Fruit fly (Drosophila melanogaster) whole organism, pupa: ENCODE results near the gene Mp.
A peak's percentile ranks its signal among the peaks of the same experiment; 100 is the strongest.

ENCODE experiments used
- CG10348 ChIP-seq: fragments of 200-800 bp; sonication (Bioruptor generic); IDR thresholded peaks from 2 replicates; pipeline ENCODE4 v1.3.6; 2022; ENCODE audit warnings: missing biosample characterization, missing genetic modification characterization
- CG32121 ChIP-seq: fragments of 200-800 bp; sonication (Bioruptor generic); IDR thresholded peaks from 2 replicates; pipeline ENCODE4 v1.3.6; 2022; ENCODE audit warnings: missing biosample characterization, missing genetic modification characterization
- D1 ChIP-seq: fragments of 200-800 bp; sonication (Bioruptor generic); optimal IDR thresholded peaks from 2 replicates; lab custom pipeline; 2018; ENCODE audit warnings: missing biosample characterization, mild to moderate bottlenecking, missing genetic modification characterization, moderate library complexity
- EcR ChIP-seq: fragments of 200-800 bp; sonication (Bioruptor generic); optimal IDR thresholded peaks from 3 replicates; lab custom pipeline; 2019; ENCODE audit warnings: missing biosample characterization, missing genetic modification characterization, mild to moderate bottlenecking, moderate library complexity, missing genetic modification reagents
- Ets98B ChIP-seq: fragments of 200-800 bp; sonication (Bioruptor generic); IDR thresholded peaks from 2 replicates; pipeline ENCODE4 v1.3.6; 2022; ENCODE audit warnings: missing biosample characterization, missing genetic modification characterization
- Snoo ChIP-seq: fragments of 200-800 bp; sonication (Bioruptor generic); optimal IDR thresholded peaks from 3 replicates; lab custom pipeline; 2017; ENCODE audit warnings: missing biosample characterization, mild to moderate bottlenecking, missing genetic modification characterization, inconsistent platforms
- fd96Ca ChIP-seq: fragments of 200-800 bp; sonication (Bioruptor generic); IDR thresholded peaks from 3 replicates; pipeline ENCODE4 v1.3.6; 2022; ENCODE audit warnings: missing biosample characterization, missing genetic modification characterization

dm6 chr3L:7008351-7008750, 9.7 kb downstream of the Mp start:
- peak; percentile 16 for TF ChIP-seq Snoo (tag; lab: Kevin White, UChicago)
- no peak for TF ChIP-seq fd96Ca (GFP tag; lab: Robert Waterston, UW)
- TF ChIP-seq CG10348 = no peak
- TF ChIP-seq CG32121 (GFP tag; lab: Robert Waterston, UW) = 0 out of 2 replicates have a peak, but pooled peaks have one; percentile 36
- TF ChIP-seq Ets98B (GFP tag; lab: Robert Waterston, UW) = no peak
- no peak for TF ChIP-seq EcR (GFP tag; lab: Kevin White, UChicago)
- no peak for TF ChIP-seq D1 (tag; lab: Kevin White, UChicago)
